Worm (Caenorhabditis elegans): ENCODE results near the gene ZK829.9.

Gene ZK829.9

ce11 chrIV:12009046-12009674, 38.8 kb downstream of the ZK829.9 start:
- TF ChIP-seq aly-1 (tag; optimal IDR thresholded peaks at IDR 0.05) (no peak), ama-1 (optimal IDR thresholded peaks at IDR 0.05) (no peak), tbx-11 (GFP tag; IDR thresholded peaks at IDR 0.05) (no peak), ets-7 (tag; optimal IDR thresholded peaks at IDR 0.05) (no peak), hmg-4 (GFP tag; optimal IDR thresholded peaks at IDR 0.05) (no peak), F13C5.2 (tag; optimal IDR thresholded peaks at IDR 0.05) (no peak), ceh-36 (tag; optimal IDR thresholded peaks at IDR 0.05) (no peak), flt-1 (GFP tag; IDR thresholded peaks at IDR 0.05) (no peak), sea-1 (GFP tag; conservative IDR thresholded peaks at IDR 0.05) (no peak), scrt-1 (GFP tag; IDR thresholded peaks at IDR 0.05) (no peak), pes-1 (GFP tag; IDR thresholded peaks at IDR 0.05) (no peak)

ce11 chrIV:12010377-12010776, 40.0 kb downstream of the ZK829.9 start:
- TF ChIP-seq scrt-1 (GFP tag; IDR thresholded peaks at IDR 0.05), result 0 out of 2 replicates have a peak, but pooled peaks have one; percentile 6
- TF ChIP-seq hmg-4 (GFP tag; optimal IDR thresholded peaks at IDR 0.05), result no peak
- TF ChIP-seq pes-1 (GFP tag; IDR thresholded peaks at IDR 0.05), result no peak

- TF ChIP-seq scrt-1 (GFP tag; IDR thresholded peaks at IDR 0.05) (no peak), sea-1 (GFP tag; conservative IDR thresholded peaks at IDR 0.05) (no peak), ceh-13 (GFP tag; optimal IDR thresholded peaks at IDR 0.05) (no peak), tra-4 (tag; optimal IDR thresholded peaks at IDR 0.05) (no peak), F13C5.2 (tag; optimal IDR thresholded peaks at IDR 0.05) (no peak), B0310.2 (tag; optimal IDR thresholded peaks at IDR 0.05) (no peak), aly-1 (tag; optimal IDR thresholded peaks at IDR 0.05) (no peak), ets-7 (tag; optimal IDR thresholded peaks at IDR 0.05) (no peak), tbx-11 (GFP tag; IDR thresholded peaks at IDR 0.05) (no peak), pes-1 (GFP tag; IDR thresholded peaks at IDR 0.05) (no peak), ceh-36 (tag; optimal IDR thresholded peaks at IDR 0.05) (no peak), hmg-4 (GFP tag; optimal IDR thresholded peaks at IDR 0.05) (no peak), tbx-37 (GFP tag; conservative IDR thresholded peaks at IDR 0.05) (no peak), hnd-1 (tag; optimal IDR thresholded peaks at IDR 0.05) (no peak), ama-1 (optimal IDR thresholded peaks at IDR 0.05) (no peak), flt-1 (GFP tag; IDR thresholded peaks at IDR 0.05) (no peak), hmbx-1 (tag; optimal IDR thresholded peaks at IDR 0.05) (no peak)
Observed at ce11 chrIV:12010859-12011258, 40.5 kb downstream of the ZK829.9 start, which contains the start of the genes ZK617.26 and unc-22. TSS of gene ZK617.26 (minus strand) at chrIV:12010959. TSS of gene unc-22 (minus strand) at chrIV:12011007.

- TF ChIP-seq aly-1 (tag; optimal IDR thresholded peaks at IDR 0.05) (no peak), pes-1 (GFP tag; IDR thresholded peaks at IDR 0.05) (no peak), F13C5.2 (tag; optimal IDR thresholded peaks at IDR 0.05) (no peak), scrt-1 (GFP tag; IDR thresholded peaks at IDR 0.05) (no peak), tbx-11 (GFP tag; IDR thresholded peaks at IDR 0.05) (no peak), ceh-13 (GFP tag; optimal IDR thresholded peaks at IDR 0.05) (no peak), ceh-36 (tag; optimal IDR thresholded peaks at IDR 0.05) (no peak), flt-1 (GFP tag; IDR thresholded peaks at IDR 0.05) (no peak), hmbx-1 (tag; optimal IDR thresholded peaks at IDR 0.05) (no peak), ama-1 (optimal IDR thresholded peaks at IDR 0.05) (no peak), ets-7 (tag; optimal IDR thresholded peaks at IDR 0.05) (no peak), sea-1 (GFP tag; conservative IDR thresholded peaks at IDR 0.05) (no peak), tbx-37 (GFP tag; conservative IDR thresholded peaks at IDR 0.05) (no peak), B0310.2 (tag; optimal IDR thresholded peaks at IDR 0.05) (no peak), tra-4 (tag; optimal IDR thresholded peaks at IDR 0.05) (no peak)
Observed at ce11 chrIV:12012439-12013003, 42.2 kb downstream of the ZK829.9 start.

- TF ChIP-seq hmg-4 (GFP tag; optimal IDR thresholded peaks at IDR 0.05), result no peak
- TF ChIP-seq tbx-11 (GFP tag; IDR thresholded peaks at IDR 0.05), result no peak
Observed at ce11 chrIV:12013120-12013519, 42.8 kb downstream of the ZK829.9 start, which contains the start of gene spe-17. TSS of gene spe-17 (plus strand) at chrIV:12013420.

- TF ChIP-seq ets-7 (tag; optimal IDR thresholded peaks at IDR 0.05), result no peak
- TF ChIP-seq hmg-4 (GFP tag; optimal IDR thresholded peaks at IDR 0.05), result no peak
- TF ChIP-seq flt-1 (GFP tag; IDR thresholded peaks at IDR 0.05), result no peak
- TF ChIP-seq tbx-11 (GFP tag; IDR thresholded peaks at IDR 0.05), result no peak
Observed at ce11 chrIV:12015586-12015985, 45.3 kb downstream of the ZK829.9 start, which contains the start of gene lips-6. TSS of gene lips-6 (minus strand) at chrIV:12015686.

- TF ChIP-seq flt-1 (GFP tag; IDR thresholded peaks at IDR 0.05), result no peak
- TF ChIP-seq scrt-1 (GFP tag; IDR thresholded peaks at IDR 0.05), result no peak
- no peak for TF ChIP-seq tbx-11 (GFP tag; IDR thresholded peaks at IDR 0.05)
- no peak for TF ChIP-seq ceh-36 (tag; optimal IDR thresholded peaks at IDR 0.05)
- no peak for TF ChIP-seq aly-1 (tag; optimal IDR thresholded peaks at IDR 0.05)
- no peak for TF ChIP-seq tra-4 (tag; optimal IDR thresholded peaks at IDR 0.05)
- no peak for TF ChIP-seq pes-1 (GFP tag; IDR thresholded peaks at IDR 0.05)
- TF ChIP-seq sea-1 (GFP tag; conservative IDR thresholded peaks at IDR 0.05), result no peak
- no peak for TF ChIP-seq hnd-1 (tag; optimal IDR thresholded peaks at IDR 0.05)
- TF ChIP-seq tbx-37 (GFP tag; conservative IDR thresholded peaks at IDR 0.05), result no peak
- no peak for TF ChIP-seq ama-1 (optimal IDR thresholded peaks at IDR 0.05)
- no peak for TF ChIP-seq F13C5.2 (tag; optimal IDR thresholded peaks at IDR 0.05)
- no peak for TF ChIP-seq ceh-13 (GFP tag; optimal IDR thresholded peaks at IDR 0.05)
- TF ChIP-seq hmg-4 (GFP tag; optimal IDR thresholded peaks at IDR 0.05), result no peak
Observed at ce11 chrIV:12018920-12019319, 48.6 kb downstream of the ZK829.9 start.

ce11 chrIV:12021360-12021759, 51.0 kb downstream of the ZK829.9 start:
- TF ChIP-seq aly-1 (tag; optimal IDR thresholded peaks at IDR 0.05) (no peak), ceh-36 (tag; optimal IDR thresholded peaks at IDR 0.05) (no peak), tbx-11 (GFP tag; IDR thresholded peaks at IDR 0.05) (no peak), hnd-1 (tag; optimal IDR thresholded peaks at IDR 0.05) (no peak), hmg-4 (GFP tag; optimal IDR thresholded peaks at IDR 0.05) (no peak), tbx-37 (GFP tag; conservative IDR thresholded peaks at IDR 0.05) (no peak), flt-1 (GFP tag; IDR thresholded peaks at IDR 0.05) (no peak), ama-1 (optimal IDR thresholded peaks at IDR 0.05) (no peak), sea-1 (GFP tag; conservative IDR thresholded peaks at IDR 0.05) (no peak), B0310.2 (tag; optimal IDR thresholded peaks at IDR 0.05) (no peak), hmbx-1 (tag; optimal IDR thresholded peaks at IDR 0.05) (no peak), tra-4 (tag; optimal IDR thresholded peaks at IDR 0.05) (no peak), pes-1 (GFP tag; IDR thresholded peaks at IDR 0.05) (no peak), F13C5.2 (tag; optimal IDR thresholded peaks at IDR 0.05) (no peak), scrt-1 (GFP tag; IDR thresholded peaks at IDR 0.05) (no peak)
